Worm (Caenorhabditis elegans) whole organism, late embryonic: Measurements from ENCODE around the gene C05D12.2.

Experiments
- C08G9.2 ChIP-seq: sonication (generic microtip); optimal IDR thresholded peaks from 2 replicates; lab custom pipeline; 2016; ENCODE audit warnings: mild to moderate bottlenecking, missing genetic modification characterization, moderate library complexity, missing compliant biosample characterization
- C38D4.7 ChIP-seq: fragments of 200-800 bp; sonication (Bioruptor generic); optimal IDR thresholded peaks from 2 replicates; lab custom pipeline; 2018; ENCODE audit warnings: mild to moderate bottlenecking, missing genetic modification characterization, moderate library complexity, missing compliant biosample characterization
- F13H6.1 ChIP-seq: sonication (generic microtip); optimal IDR thresholded peaks from 2 replicates; lab custom pipeline; 2016; ENCODE audit warnings: missing genetic modification characterization, missing compliant biosample characterization
- T23F11.4 ChIP-seq: fragments of 200-800 bp; sonication (Bioruptor generic); optimal IDR thresholded peaks from 2 replicates; lab custom pipeline; 2018; ENCODE audit warnings: mild to moderate bottlenecking, missing genetic modification characterization, missing compliant biosample characterization
- ahr-1 ChIP-seq: sonication (generic microtip); optimal IDR thresholded peaks from 2 replicates; lab custom pipeline; 2016; ENCODE audit warnings: missing genetic modification characterization, missing compliant biosample characterization
- ceh-14 ChIP-seq: sonication (generic microtip); optimal IDR thresholded peaks from 2 replicates; lab custom pipeline; 2016; ENCODE audit warnings: missing genotype, missing genetic modification characterization, missing compliant biosample characterization
- ceh-22 ChIP-seq: sonication (generic microtip); optimal IDR thresholded peaks from 2 replicates; lab custom pipeline; 2017; ENCODE audit warnings: missing biosample characterization, missing genetic modification characterization
- ceh-24 ChIP-seq: sonication (generic microtip); optimal IDR thresholded peaks from 2 replicates; lab custom pipeline; 2016; ENCODE audit warnings: mild to moderate bottlenecking, missing genetic modification characterization, missing compliant biosample characterization
- ceh-31 ChIP-seq: sonication (generic microtip); optimal IDR thresholded peaks from 2 replicates; lab custom pipeline; 2016; ENCODE audit warnings: missing genetic modification characterization, missing compliant biosample characterization
- ceh-34 ChIP-seq: sonication (generic microtip); optimal IDR thresholded peaks from 2 replicates; lab custom pipeline; 2016; ENCODE audit warnings: mild to moderate bottlenecking, missing genetic modification characterization, missing compliant biosample characterization
- ceh-6 ChIP-seq: fragments of 200-800 bp; sonication (Bioruptor generic); optimal IDR thresholded peaks from 2 replicates; lab custom pipeline; 2018; ENCODE audit warnings: mild to moderate bottlenecking, missing genetic modification characterization, missing compliant biosample characterization
- che-1 ChIP-seq: sonication (generic microtip); optimal IDR thresholded peaks from 2 replicates; lab custom pipeline; 2016; ENCODE audit warnings: mild to moderate bottlenecking, missing genetic modification characterization, missing compliant biosample characterization
- dmd-4 ChIP-seq: sonication (generic microtip); optimal IDR thresholded peaks from 2 replicates; lab custom pipeline; 2016; ENCODE audit warnings: borderline replicate concordance, missing genetic modification characterization, missing compliant biosample characterization
- elt-2 ChIP-seq: sonication (generic microtip); optimal IDR thresholded peaks from 2 replicates; lab custom pipeline; 2016; ENCODE audit warnings: missing genetic modification reagents, missing genetic modification characterization, missing compliant biosample characterization
- elt-4 ChIP-seq: sonication (generic microtip); optimal IDR thresholded peaks from 2 replicates; lab custom pipeline; 2016; ENCODE audit warnings: missing genetic modification characterization, missing compliant biosample characterization
- ets-4 ChIP-seq: sonication (generic microtip); optimal IDR thresholded peaks from 2 replicates; lab custom pipeline; 2016; ENCODE audit warnings: missing genetic modification characterization, missing compliant biosample characterization
- eyg-1 ChIP-seq: sonication (generic microtip); optimal IDR thresholded peaks from 2 replicates; lab custom pipeline; 2016; ENCODE audit warnings: missing genotype, missing genetic modification characterization, missing compliant biosample characterization
- fax-1 ChIP-seq: sonication (generic microtip); optimal IDR thresholded peaks from 2 replicates; lab custom pipeline; 2016; ENCODE audit warnings: missing genotype, missing genetic modification characterization, missing compliant biosample characterization
- fkh-6 ChIP-seq: sonication (generic microtip); optimal IDR thresholded peaks from 2 replicates; lab custom pipeline; 2016; ENCODE audit warnings: missing genetic modification characterization, missing compliant biosample characterization
- gmeb-2 ChIP-seq: sonication (generic microtip); optimal IDR thresholded peaks from 2 replicates; lab custom pipeline; 2016; ENCODE audit warnings: missing genetic modification characterization, inconsistent platforms, missing compliant biosample characterization
- hlh-13 ChIP-seq: fragments of 200-800 bp; sonication (Bioruptor generic); optimal IDR thresholded peaks from 2 replicates; lab custom pipeline; 2018; ENCODE audit warnings: mild to moderate bottlenecking, missing genetic modification characterization, missing compliant biosample characterization
- hlh-15 ChIP-seq: sonication (generic microtip); optimal IDR thresholded peaks from 2 replicates; lab custom pipeline; 2016; ENCODE audit warnings: missing genetic modification characterization, missing compliant biosample characterization
- hlh-30 ChIP-seq: sonication (generic microtip); optimal IDR thresholded peaks from 2 replicates; lab custom pipeline; 2017; ENCODE audit warnings: antibody characterized with exemption, missing genetic modification characterization, missing compliant biosample characterization; ENCODE audit not compliant: insufficient read depth
- hlh-6 ChIP-seq: sonication (generic microtip); optimal IDR thresholded peaks from 2 replicates; lab custom pipeline; 2016; ENCODE audit warnings: missing genotype, missing genetic modification characterization, missing compliant biosample characterization
- hlh-8 ChIP-seq: sonication (generic microtip); optimal IDR thresholded peaks from 2 replicates; lab custom pipeline; 2016; ENCODE audit warnings: missing genotype, missing genetic modification characterization, missing compliant biosample characterization
- lim-6 ChIP-seq: sonication (generic microtip); optimal IDR thresholded peaks from 2 replicates; lab custom pipeline; 2016; ENCODE audit warnings: missing genetic modification characterization, missing compliant biosample characterization
- lin-11 ChIP-seq: fragments of 200-800 bp; sonication (Bioruptor generic); optimal IDR thresholded peaks from 2 replicates; lab custom pipeline; 2018; ENCODE audit warnings: mild to moderate bottlenecking, missing genetic modification characterization, missing compliant biosample characterization
- madf-2 ChIP-seq: sonication (generic microtip); optimal IDR thresholded peaks from 2 replicates; lab custom pipeline; 2017; ENCODE audit warnings: missing genetic modification characterization, missing compliant biosample characterization
- nhr-232 ChIP-seq: sonication (generic microtip); optimal IDR thresholded peaks from 2 replicates; lab custom pipeline; 2016; ENCODE audit warnings: missing genetic modification characterization, missing compliant biosample characterization
- npax-4 ChIP-seq: sonication (generic microtip); optimal IDR thresholded peaks from 2 replicates; lab custom pipeline; 2016; ENCODE audit warnings: missing genetic modification characterization, missing compliant biosample characterization
- pag-3 ChIP-seq: sonication (generic microtip); optimal IDR thresholded peaks from 2 replicates; lab custom pipeline; 2016; ENCODE audit warnings: missing compliant biosample characterization, missing genetic modification characterization, borderline replicate concordance
- pat-9 ChIP-seq: fragments of 200-800 bp; sonication (Bioruptor generic); optimal IDR thresholded peaks from 2 replicates; lab custom pipeline; 2018; ENCODE audit warnings: mild to moderate bottlenecking, missing genetic modification characterization, moderate library complexity, missing compliant biosample characterization
- pax-1 ChIP-seq: fragments of 150-350 bp; optimal IDR thresholded peaks from 2 replicates; lab custom pipeline; 2014; ENCODE audit warnings: missing biosample characterization, missing genetic modification characterization
- pha-2 ChIP-seq: sonication (generic microtip); optimal IDR thresholded peaks from 2 replicates; lab custom pipeline; 2017; ENCODE audit warnings: mild to moderate bottlenecking, missing genetic modification characterization, missing compliant biosample characterization
- pqm-1 ChIP-seq: sonication (generic microtip); optimal IDR thresholded peaks from 2 replicates; lab custom pipeline; 2016; ENCODE audit warnings: missing genetic modification characterization, missing compliant biosample characterization
- ref-2 ChIP-seq: sonication (generic microtip); optimal IDR thresholded peaks from 2 replicates; lab custom pipeline; 2016; ENCODE audit warnings: missing genetic modification characterization, missing compliant biosample characterization
- rnt-1 ChIP-seq: sonication (generic microtip); optimal IDR thresholded peaks from 2 replicates; lab custom pipeline; 2016; ENCODE audit warnings: missing genetic modification characterization, missing compliant biosample characterization
- sdc-2 ChIP-seq: sonication (generic microtip); optimal IDR thresholded peaks from 2 replicates; lab custom pipeline; 2016; ENCODE audit warnings: missing genotype, missing genetic modification characterization, missing compliant biosample characterization
- sox-2 ChIP-seq: fragments of 200-800 bp; sonication (Bioruptor generic); IDR thresholded peaks from 2 replicates; pipeline ENCODE4 v1.3.6; 2022; ENCODE audit warnings: missing genetic modification reagents, missing genetic modification characterization, missing compliant biosample characterization
- sox-4 ChIP-seq: sonication (generic microtip); optimal IDR thresholded peaks from 2 replicates; lab custom pipeline; 2017; ENCODE audit warnings: mild to moderate bottlenecking, missing genetic modification characterization, inconsistent platforms, missing compliant biosample characterization
- tbx-2 ChIP-seq: sonication (generic microtip); optimal IDR thresholded peaks from 2 replicates; lab custom pipeline; 2016; ENCODE audit warnings: missing genetic modification characterization, missing compliant biosample characterization
- tbx-7 ChIP-seq: sonication (generic microtip); optimal IDR thresholded peaks from 2 replicates; lab custom pipeline; 2016; ENCODE audit warnings: missing genotype, missing genetic modification characterization, missing compliant biosample characterization
- ttx-3 ChIP-seq: sonication (generic microtip); optimal IDR thresholded peaks from 2 replicates; lab custom pipeline; 2016; ENCODE audit warnings: missing genetic modification reagents, missing genetic modification characterization, missing compliant biosample characterization
- unc-3 ChIP-seq, 2 experiments: fragments of 200-800 bp in 1 of 2; sonication (Bioruptor generic) in 1 of 2; sonication (generic microtip) in 1 of 2; conservative IDR thresholded peaks in 1 of 2; optimal IDR thresholded peaks in 1 of 2; 2 replicates each; pipeline versions ENCODE4 v1.3.6 to Lab custom; 2016 to 2022; ENCODE audit warnings: missing compliant biosample characterization in 2 of 2, missing genetic modification characterization in 2 of 2, missing genetic modification reagents in 1 of 2
- unc-42 ChIP-seq: sonication (generic microtip); optimal IDR thresholded peaks from 2 replicates; lab custom pipeline; 2016; ENCODE audit warnings: missing genotype, missing genetic modification characterization, missing compliant biosample characterization
- unc-86 ChIP-seq: sonication (generic microtip); optimal IDR thresholded peaks from 2 replicates; lab custom pipeline; 2016; ENCODE audit warnings: missing genetic modification characterization, missing compliant biosample characterization
- zip-5 ChIP-seq: sonication (generic microtip); optimal IDR thresholded peaks from 2 replicates; lab custom pipeline; 2016; ENCODE audit warnings: missing genetic modification characterization, missing compliant biosample characterization

The C05D12.2 gene

ce11 chrII:11451738-11452137, 33.6 kb downstream of the C05D12.2 start:
- TF ChIP-seq ahr-1 (tag; lab: Kevin White, UChicago) (no peak), hlh-13 (GFP tag; lab: Kevin White, UChicago) (no peak), lin-11 (tag; lab: Kevin White, UChicago) (no peak), hlh-15 (tag; lab: Kevin White, UChicago) (no peak), T23F11.4 (GFP tag; lab: Kevin White, UChicago) (no peak), nhr-232 (no peak), gmeb-2 (tag; lab: Kevin White, UChicago) (no peak), pax-1 (tag; lab: Kevin White, UChicago) (no peak), ceh-14 (tag; lab: Kevin White, UChicago) (no peak), elt-2 (tag; lab: Kevin White, UChicago) (no peak), ceh-24 (tag; lab: Kevin White, UChicago) (no peak), sdc-2 (tag; lab: Kevin White, UChicago) (no peak), pha-2 (tag; lab: Kevin White, UChicago) (no peak), hlh-30 (tag; lab: Kevin White, UChicago) (no peak), rnt-1 (tag; lab: Kevin White, UChicago) (no peak), unc-86 (tag; lab: Kevin White, UChicago) (no peak), tbx-2 (tag; lab: Kevin White, UChicago) (no peak), sox-2 (GFP tag; lab: Robert Waterston, UW) (no peak)
- TF ChIP-seq, all 69 proteins: peak for 0

- no peak for TF ChIP-seq unc-3 (GFP tag; conservative IDR thresholded peaks at IDR 0.05; lab: Robert Waterston, UW)
- no peak for TF ChIP-seq unc-3 (tag; optimal IDR thresholded peaks at IDR 0.05; lab: Kevin White, UChicago)
- no peak for TF ChIP-seq hlh-8
- TF ChIP-seq npax-4 (tag; lab: Kevin White, UChicago) = no peak
- TF ChIP-seq fax-1 = no peak
- no peak for TF ChIP-seq hlh-13 (GFP tag; lab: Kevin White, UChicago)
- TF ChIP-seq nhr-232 = no peak
- TF ChIP-seq ceh-6 (GFP tag; lab: Kevin White, UChicago) = no peak
- no peak for TF ChIP-seq fkh-6
- no peak for TF ChIP-seq hlh-6 (tag; lab: Kevin White, UChicago)
Measured at ce11 chrII:11452498-11453005, 34.5 kb downstream of the C05D12.2 start, which contains the start of gene rsp-2. Gene rsp-2 (minus strand): TSS chrII:11452955.

DNA sequence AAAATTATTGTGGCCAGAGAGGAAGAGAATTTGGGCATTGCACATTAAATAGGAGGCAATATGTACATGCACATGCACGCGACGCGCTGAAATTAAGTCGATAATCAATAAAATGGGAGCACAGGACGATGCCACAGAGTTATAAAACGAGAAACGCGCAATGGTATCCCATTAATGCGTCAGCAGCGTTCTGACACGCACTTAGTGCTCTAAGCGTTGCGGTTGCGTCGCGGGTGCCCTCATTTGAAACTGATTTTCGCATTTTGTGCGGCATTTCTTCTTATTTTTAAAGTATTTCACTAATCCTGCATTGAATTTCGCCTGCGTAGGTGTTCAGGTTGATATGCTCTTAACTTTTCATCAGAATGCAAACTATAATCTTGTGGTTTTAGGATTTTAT, 34.9 kb downstream of the C05D12.2 start, which contains the start of gene rsp-1:
Gene rsp-1, plus strand, starts transcription at position 338 of the 400 bp plus-strand sequence.
- peak; percentile 48 for TF ChIP-seq ceh-14 (tag; lab: Kevin White, UChicago)
- peak; percentile 18 for TF ChIP-seq ets-4
- TF ChIP-seq sox-4 = peak; percentile 19
- no peak for TF ChIP-seq ceh-22 (tag; lab: Kevin White, UChicago)
- peak; percentile 42 for TF ChIP-seq pag-3 (tag; lab: Kevin White, UChicago)
- no peak for TF ChIP-seq nhr-232
- TF ChIP-seq pha-2 (tag; lab: Kevin White, UChicago) = peak; percentile 33
- TF ChIP-seq pat-9 (tag; lab: Kevin White, UChicago) = peak; percentile 49
- TF ChIP-seq ttx-3 = no peak
- TF ChIP-seq C38D4.7 (GFP tag; lab: Kevin White, UChicago) = no peak
- peak; percentile 81 for TF ChIP-seq unc-42 (tag; lab: Kevin White, UChicago)
- TF ChIP-seq ref-2 (tag; lab: Kevin White, UChicago) = peak; percentile 69
- no peak for TF ChIP-seq hlh-8
- TF ChIP-seq elt-4 (tag; lab: Kevin White, UChicago) = no peak
- TF ChIP-seq tbx-7 = no peak
- TF ChIP-seq zip-5 (tag; lab: Kevin White, UChicago) = no peak
- peak; percentile 23 for TF ChIP-seq unc-86 (tag; lab: Kevin White, UChicago)
- peak; percentile 58 for TF ChIP-seq ceh-34 (tag; lab: Kevin White, UChicago)
- TF ChIP-seq C08G9.2 (tag; lab: Kevin White, UChicago) = peak; percentile 19
- TF ChIP-seq ahr-1 (tag; lab: Kevin White, UChicago) = no peak
- peak; percentile 55 for TF ChIP-seq lim-6 (tag; lab: Kevin White, UChicago)
- TF ChIP-seq F13H6.1 (tag; lab: Kevin White, UChicago) = peak; percentile 40
- TF ChIP-seq madf-2 (tag; lab: Kevin White, UChicago) = peak; percentile 49
- TF ChIP-seq che-1 (tag; lab: Kevin White, UChicago) = peak; percentile 6
- TF ChIP-seq fkh-6 = peak; percentile 33
- peak; percentile 71 for TF ChIP-seq rnt-1 (tag; lab: Kevin White, UChicago)
- no peak for TF ChIP-seq dmd-4 (tag; lab: Kevin White, UChicago)
- TF ChIP-seq ceh-6 (GFP tag; lab: Kevin White, UChicago) = peak; percentile 36
- peak; percentile 78 for TF ChIP-seq ceh-31 (tag; lab: Kevin White, UChicago)
- no peak for TF ChIP-seq pqm-1 (tag; lab: Kevin White, UChicago)
- no peak for TF ChIP-seq eyg-1 (tag; lab: Kevin White, UChicago)
- TF ChIP-seq sdc-2 (tag; lab: Kevin White, UChicago) = peak; percentile 46
- TF ChIP-seq gmeb-2 (tag; lab: Kevin White, UChicago) = peak; percentile 35
